Worm (Caenorhabditis elegans) whole organism, young adult: ENCODE results near the gene smr-1.

Experiments
- B0035.1 ChIP-seq: sonication (generic microtip); optimal IDR thresholded peaks from 2 replicates; lab custom pipeline; 2016; ENCODE audit warnings: missing genetic modification characterization, mild to moderate bottlenecking, missing compliant biosample characterization, missing genotype, missing genetic modification reagents
- B0261.1 ChIP-seq: sonication (generic microtip); optimal IDR thresholded peaks from 2 replicates; lab custom pipeline; 2016; ENCODE audit warnings: mild to moderate bottlenecking, missing genetic modification characterization, moderate library complexity, missing compliant biosample characterization
- B0336.3 ChIP-seq: fragments of 200-800 bp; sonication (Bioruptor generic); IDR thresholded peaks from 2 replicates; pipeline ENCODE4 v1.3.6; 2022; ENCODE audit warnings: missing genetic modification characterization, missing compliant biosample characterization
- D2030.7 ChIP-seq: fragments of 200-800 bp; sonication (Bioruptor generic); IDR thresholded peaks from 2 replicates; pipeline ENCODE4 v1.3.6; 2022; ENCODE audit warnings: missing genetic modification reagents, missing genetic modification characterization, missing compliant biosample characterization
- F37B4.10 ChIP-seq: fragments of 200-800 bp; sonication (Bioruptor generic); IDR thresholded peaks from 2 replicates; pipeline ENCODE4 v1.3.6; 2022; ENCODE audit warnings: missing genetic modification characterization, missing compliant biosample characterization
- F49E8.2 ChIP-seq: sonication (generic microtip); optimal IDR thresholded peaks from 3 replicates; lab custom pipeline; 2017; ENCODE audit warnings: missing genetic modification characterization, mild to moderate bottlenecking, missing compliant biosample characterization, antibody characterized with exemption, moderate library complexity; ENCODE audit not compliant: insufficient read depth
- T26A5.8 ChIP-seq: sonication (generic microtip); optimal IDR thresholded peaks from 2 replicates; lab custom pipeline; 2016; ENCODE audit warnings: missing genetic modification characterization, missing compliant biosample characterization
- Y53G8AR.9 ChIP-seq: fragments of 200-800 bp; sonication (Bioruptor generic); conservative IDR thresholded peaks from 2 replicates; pipeline ENCODE4 v1.3.6; 2022; ENCODE audit warnings: missing genetic modification reagents, missing genetic modification characterization, missing compliant biosample characterization
- Y67H2A.10 ChIP-seq: fragments of 200-800 bp; sonication (Bioruptor generic); conservative IDR thresholded peaks from 2 replicates; pipeline ENCODE4 v1.3.6; 2022; ENCODE audit warnings: missing genetic modification reagents, missing genetic modification characterization, missing compliant biosample characterization
- ama-1 ChIP-seq, 3 experiments: fragments of 150-350 bp in 1 of 3; sonication (generic microtip) in 2 of 3; optimal IDR thresholded peaks; 2 replicates each; lab custom pipeline; 2014 to 2018; ENCODE audit warnings: missing biosample characterization in 2 of 3, missing genetic modification characterization in 2 of 3, missing genetic modification reagents in 2 of 3
- atf-7 ChIP-seq: sonication (generic microtip); optimal IDR thresholded peaks from 2 replicates; lab custom pipeline; 2017; ENCODE audit warnings: mild to moderate bottlenecking, missing genetic modification characterization, missing compliant biosample characterization
- athp-1 ChIP-seq: sonication (generic microtip); optimal IDR thresholded peaks from 2 replicates; lab custom pipeline; 2017; ENCODE audit warnings: mild to moderate bottlenecking, missing genetic modification characterization, missing compliant biosample characterization
- attf-3 ChIP-seq: fragments of 200-800 bp; sonication (Bioruptor generic); conservative IDR thresholded peaks from 2 replicates; pipeline ENCODE4 v1.3.6; 2022; ENCODE audit warnings: missing genetic modification reagents, missing genetic modification characterization, missing compliant biosample characterization
- attf-6 ChIP-seq: fragments of 200-800 bp; sonication (Bioruptor generic); IDR thresholded peaks from 2 replicates; pipeline ENCODE4 v1.3.6; 2022; ENCODE audit warnings: missing genetic modification reagents, missing genetic modification characterization, missing compliant biosample characterization
- ceh-100 ChIP-seq: fragments of 200-800 bp; sonication (Bioruptor generic); IDR thresholded peaks from 2 replicates; pipeline ENCODE4 v1.3.6; 2022; ENCODE audit warnings: missing genetic modification reagents, missing genetic modification characterization, missing compliant biosample characterization
- ceh-40 ChIP-seq: fragments of 200-800 bp; sonication (Bioruptor generic); IDR thresholded peaks from 2 replicates; pipeline ENCODE4 v1.3.6; 2022; ENCODE audit warnings: missing genetic modification characterization, missing compliant biosample characterization
- ceh-79 ChIP-seq: sonication (generic microtip); optimal IDR thresholded peaks from 2 replicates; lab custom pipeline; 2017; ENCODE audit warnings: mild to moderate bottlenecking, missing genetic modification characterization, missing compliant biosample characterization
- die-1 ChIP-seq: sonication (generic microtip); optimal IDR thresholded peaks from 2 replicates; lab custom pipeline; 2016; ENCODE audit warnings: missing genotype, mild to moderate bottlenecking, missing genetic modification characterization, missing compliant biosample characterization
- dox-1 ChIP-seq: fragments of 200-800 bp; sonication (Bioruptor generic); IDR thresholded peaks from 2 replicates; pipeline ENCODE4 v1.3.6; 2022; ENCODE audit warnings: missing genetic modification reagents, missing genetic modification characterization, missing compliant biosample characterization
- hmg-1.2 ChIP-seq: fragments of 200-800 bp; sonication (Bioruptor generic); IDR thresholded peaks from 2 replicates; pipeline ENCODE4 v1.3.6; 2022; ENCODE audit warnings: missing genetic modification reagents, missing genetic modification characterization, missing compliant biosample characterization
- lin-26 ChIP-seq: fragments of 200-800 bp; sonication (Bioruptor generic); IDR thresholded peaks from 2 replicates; pipeline ENCODE4 v1.3.6; 2022; ENCODE audit warnings: missing genetic modification reagents, missing genetic modification characterization, missing compliant biosample characterization
- lin-35 ChIP-seq, 3 experiments: fragments of 150-350 bp in 2 of 3; sonication (generic microtip) in 1 of 3; optimal IDR thresholded peaks; 2 replicates each; lab custom pipeline; 2014 to 2018; ENCODE audit warnings: missing biosample characterization in 3 of 3, missing genetic modification characterization in 3 of 3, missing genetic modification reagents in 3 of 3
- lin-54 ChIP-seq: fragments of 200-800 bp; sonication (Bioruptor generic); optimal IDR thresholded peaks from 2 replicates; lab custom pipeline; 2018; ENCODE audit warnings: mild to moderate bottlenecking, missing genetic modification characterization, missing compliant biosample characterization
- lsl-1 ChIP-seq: fragments of 200-800 bp; sonication (Bioruptor generic); optimal IDR thresholded peaks from 2 replicates; lab custom pipeline; 2018; ENCODE audit warnings: mild to moderate bottlenecking, missing genetic modification characterization, moderate library complexity, missing compliant biosample characterization
- mcd-1 ChIP-seq: fragments of 200-800 bp; sonication (Bioruptor generic); IDR thresholded peaks from 2 replicates; pipeline ENCODE4 v1.3.6; 2022; ENCODE audit warnings: missing genetic modification reagents, missing genetic modification characterization, missing compliant biosample characterization
- mxl-1 ChIP-seq: sonication (generic microtip); optimal IDR thresholded peaks from 2 replicates; lab custom pipeline; 2016; ENCODE audit warnings: missing genetic modification characterization, missing compliant biosample characterization
- nfya-1 ChIP-seq: sonication (generic microtip); optimal IDR thresholded peaks from 2 replicates; lab custom pipeline; 2017; ENCODE audit warnings: antibody characterized with exemption, missing compliant biosample characterization, missing genetic modification characterization, borderline replicate concordance; ENCODE audit not compliant: insufficient read depth
- nhr-179 ChIP-seq: sonication (generic microtip); optimal IDR thresholded peaks from 2 replicates; lab custom pipeline; 2016; ENCODE audit warnings: mild to moderate bottlenecking, missing genetic modification characterization, missing compliant biosample characterization
- rcor-1 ChIP-seq: fragments of 200-800 bp; sonication (Bioruptor generic); IDR thresholded peaks from 2 replicates; pipeline ENCODE4 v1.3.6; 2022; ENCODE audit warnings: missing genetic modification reagents, missing genetic modification characterization, missing compliant biosample characterization
- rpc-1 ChIP-seq, 2 experiments: fragments of 150-350 bp in 1 of 2; sonication (generic microtip) in 1 of 2; optimal IDR thresholded peaks; 2 replicates each; lab custom pipeline; 2014 to 2018; ENCODE audit warnings: missing biosample characterization in 1 of 2, missing genetic modification characterization in 1 of 2, missing genetic modification reagents in 1 of 2, missing genotype in 1 of 2
- snpc-3.4 ChIP-seq: sonication (generic microtip); optimal IDR thresholded peaks from 2 replicates; lab custom pipeline; 2017; ENCODE audit warnings: missing genetic modification characterization, mild to moderate bottlenecking, missing compliant biosample characterization, antibody characterized with exemption, moderate library complexity, missing genotype, missing genetic modification reagents
- snpc-4 ChIP-seq, 5 experiments: fragments of 150-350 bp in 1 of 5; sonication (generic microtip) in 4 of 5; optimal IDR thresholded peaks; 2 replicates each; lab custom pipeline; 2014 to 2018; ENCODE audit warnings: missing genetic modification characterization in 5 of 5, missing biosample characterization in 3 of 5, antibody characterized with exemption in 2 of 5, mild to moderate bottlenecking in 2 of 5, missing compliant biosample characterization in 2 of 5, missing genotype in 2 of 5, moderate library complexity in 2 of 5, missing genetic modification reagents in 1 of 5
- sptf-2 ChIP-seq: fragments of 200-800 bp; sonication (Bioruptor generic); optimal IDR thresholded peaks from 2 replicates; lab custom pipeline; 2018; ENCODE audit warnings: mild to moderate bottlenecking, missing genetic modification characterization, missing compliant biosample characterization
- tbp1 ChIP-seq: fragments of 200-800 bp; sonication (Bioruptor generic); optimal IDR thresholded peaks from 2 replicates; lab custom pipeline; 2018; ENCODE audit warnings: mild to moderate bottlenecking, missing genetic modification characterization, missing compliant biosample characterization
- unc-62 ChIP-seq: fragments of 150-350 bp; optimal IDR thresholded peaks from 2 replicates; lab custom pipeline; 2014; ENCODE audit warnings: missing biosample characterization, missing genetic modification reagents, missing genetic modification characterization
- zfh-2 ChIP-seq: fragments of 200-800 bp; sonication (Bioruptor generic); conservative IDR thresholded peaks from 2 replicates; pipeline ENCODE4 v1.3.6; 2022; ENCODE audit warnings: missing genetic modification reagents, missing genetic modification characterization, missing compliant biosample characterization
- ztf-18 ChIP-seq: sonication (generic microtip); optimal IDR thresholded peaks from 2 replicates; lab custom pipeline; 2016; ENCODE audit warnings: missing genotype, mild to moderate bottlenecking, missing genetic modification characterization, missing compliant biosample characterization

Gene smr-1

ce11 chrIII:1163203-1163602, 20.2 kb downstream of the smr-1 start (continued):
- TF ChIP-seq B0035.1 (tag; lab: Kevin White, UChicago) (no peak), lin-54 (GFP tag; lab: Kevin White, UChicago) (peak; percentile 20), ztf-18 (tag; lab: Kevin White, UChicago) (peak; percentile 53), mxl-1 (tag; lab: Kevin White, UChicago) (peak; percentile 16), tbp1 (peak; percentile 88), dox-1 (GFP tag; lab: Robert Waterston, UW) (peak; percentile 32; the same call in 1 of the 2 replicates), F49E8.2 (tag; lab: Kevin White, UChicago) (peak; percentile 8), rcor-1 (GFP tag; lab: Robert Waterston, UW) (no peak), snpc-4 (GFP tag; optimal IDR thresholded peaks at IDR 0.05; lab: Kevin White, UChicago) (peak; percentile 3), snpc-4 (tag; optimal IDR thresholded peaks at IDR 0.05; lab: Kevin White, UChicago) (no peak), ceh-40 (no peak), rpc-1 (optimal IDR thresholded peaks at IDR 0.05; lab: Kevin White, UChicago) (peak; percentile 70), rpc-1 (tag; optimal IDR thresholded peaks at IDR 0.05; lab: Kevin White, UChicago) (peak; percentile 81), hmg-1.2 (GFP tag; lab: Robert Waterston, UW) (peak; percentile 36; the same call in 1 of the 2 replicates), snpc-3.4 (tag; lab: Kevin White, UChicago) (peak; percentile 0), ama-1 (optimal IDR thresholded peaks at IDR 0.05; lab: Kevin White, UChicago) (no peak), ama-1 (GFP tag; optimal IDR thresholded peaks at IDR 0.05; lab: Kevin White, UChicago) (peak in 1 of 2 experiments; percentile 62)

- TF ChIP-seq ztf-18 (tag; lab: Kevin White, UChicago) (peak; percentile 48), B0261.1 (tag; lab: Kevin White, UChicago) (peak; percentile 69), Y53G8AR.9 (GFP tag; lab: Robert Waterston, UW) (no peak), lsl-1 (GFP tag; lab: Kevin White, UChicago) (peak; percentile 16), atf-7 (tag; lab: Kevin White, UChicago) (peak; percentile 13), ama-1 (optimal IDR thresholded peaks at IDR 0.05; lab: Kevin White, UChicago) (no peak), ama-1 (GFP tag; optimal IDR thresholded peaks at IDR 0.05; lab: Kevin White, UChicago) (no peak), tbp1 (peak; percentile 89), D2030.7 (GFP tag; lab: Robert Waterston, UW) (peak; percentile 56), athp-1 (no peak), mcd-1 (0 out of 2 replicates have a peak, but pooled peaks have one; percentile 29), dox-1 (GFP tag; lab: Robert Waterston, UW) (0 out of 2 replicates have a peak, but pooled peaks have one; percentile 23), ceh-100 (GFP tag; lab: Robert Waterston, UW) (0 out of 2 replicates have a peak, but pooled peaks have one; percentile 16), die-1 (tag; lab: Kevin White, UChicago) (peak; percentile 51), lin-26 (GFP tag; lab: Robert Waterston, UW) (0 out of 2 replicates have a peak, but pooled peaks have one; percentile 50), rpc-1 (optimal IDR thresholded peaks at IDR 0.05; lab: Kevin White, UChicago) (peak; percentile 51), rpc-1 (tag; optimal IDR thresholded peaks at IDR 0.05; lab: Kevin White, UChicago) (peak; percentile 73), nfya-1 (no peak), snpc-3.4 (tag; lab: Kevin White, UChicago) (peak; percentile 20)
Measured at ce11 chrIII:1164668-1165067, 21.7 kb downstream of the smr-1 start.

- no peak for TF ChIP-seq Y53G8AR.9 (GFP tag; lab: Robert Waterston, UW)
- TF ChIP-seq sptf-2 (GFP tag; lab: Kevin White, UChicago): no peak
- peak; percentile 95 for TF ChIP-seq hmg-1.2 (GFP tag; lab: Robert Waterston, UW)
- no peak for TF ChIP-seq attf-6
- TF ChIP-seq zfh-2 (GFP tag; lab: Robert Waterston, UW): no peak
- no peak for TF ChIP-seq ceh-79 (tag; lab: Kevin White, UChicago)
Measured at ce11 chrIII:1166388-1166787, 23.4 kb downstream of the smr-1 start.

- TF ChIP-seq Y67H2A.10 (GFP tag; lab: Robert Waterston, UW) (no peak), nhr-179 (tag; lab: Kevin White, UChicago) (no peak), attf-3 (GFP tag; lab: Robert Waterston, UW) (no peak), rpc-1 (optimal IDR thresholded peaks at IDR 0.05; lab: Kevin White, UChicago) (no peak), rpc-1 (tag; optimal IDR thresholded peaks at IDR 0.05; lab: Kevin White, UChicago) (no peak), F37B4.10 (GFP tag; lab: Robert Waterston, UW) (no peak), B0336.3 (no peak), T26A5.8 (tag; lab: Kevin White, UChicago) (no peak), lin-35 (GFP tag; optimal IDR thresholded peaks at IDR 0.05; lab: Kevin White, UChicago) (no peak), unc-62 (GFP tag; lab: Kevin White, UChicago) (no peak), D2030.7 (GFP tag; lab: Robert Waterston, UW) (no peak), ztf-18 (tag; lab: Kevin White, UChicago) (no peak)
- TF ChIP-seq, all 124 proteins: peak for 0
Measured at ce11 chrIII:1169622-1170021, 26.6 kb downstream of the smr-1 start.
